Fruit fly (Drosophila melanogaster) whole organism, prepupa: ENCODE results near the gene PH4alphaNE2.
A peak's percentile ranks its signal among the peaks of the same experiment; 100 is the strongest.

ENCODE experiments used
- Blimp-1 ChIP-seq: fragments of 200-800 bp; sonication (Bioruptor generic); optimal IDR thresholded peaks from 3 replicates; lab custom pipeline; 2017; ENCODE audit warnings: missing biosample characterization, missing genetic modification characterization, mild to moderate bottlenecking, moderate library complexity, missing genetic modification reagents
- CG10631 ChIP-seq: fragments of 200-800 bp; sonication (Bioruptor generic); optimal IDR thresholded peaks from 2 replicates; lab custom pipeline; 2016; ENCODE audit warnings: missing biosample characterization, missing genetic modification characterization
- CG10669 ChIP-seq: fragments of 200-800 bp; sonication (Bioruptor generic); optimal IDR thresholded peaks from 3 replicates; lab custom pipeline; 2018; ENCODE audit warnings: missing biosample characterization, mild to moderate bottlenecking, missing genetic modification characterization, moderate library complexity
- CG15336 ChIP-seq: fragments of 200-800 bp; sonication (Bioruptor generic); IDR thresholded peaks from 2 replicates; pipeline ENCODE4 v1.3.6; 2022; ENCODE audit warnings: missing biosample characterization, missing genetic modification characterization
- CG1621 ChIP-seq: fragments of 200-800 bp; sonication (Bioruptor generic); optimal IDR thresholded peaks from 3 replicates; lab custom pipeline; 2018; ENCODE audit warnings: missing biosample characterization, mild to moderate bottlenecking, missing genetic modification characterization
- CG3032 ChIP-seq: fragments of 200-800 bp; optimal IDR thresholded peaks from 2 replicates; lab custom pipeline; 2019; ENCODE audit warnings: missing biosample characterization, mild to moderate bottlenecking, missing genetic modification characterization, moderate library complexity
- CG31627 ChIP-seq: fragments of 200-800 bp; sonication (Bioruptor generic); optimal IDR thresholded peaks from 3 replicates; lab custom pipeline; 2016; ENCODE audit warnings: missing biosample characterization, missing genetic modification characterization
- CG32006 ChIP-seq: fragments of 200-800 bp; sonication (Bioruptor generic); optimal IDR thresholded peaks from 3 replicates; lab custom pipeline; 2017; ENCODE audit warnings: missing biosample characterization, mild to moderate bottlenecking, missing genetic modification characterization
- CG34406 ChIP-seq: fragments of 200-800 bp; sonication (Bioruptor generic); optimal IDR thresholded peaks from 3 replicates; lab custom pipeline; 2016; ENCODE audit warnings: missing biosample characterization, missing genetic modification characterization
- CG4318 ChIP-seq: fragments of 200-800 bp; sonication (Bioruptor generic); optimal IDR thresholded peaks from 3 replicates; lab custom pipeline; 2017; ENCODE audit warnings: missing biosample characterization, mild to moderate bottlenecking, missing genetic modification characterization
- CG6163 ChIP-seq: fragments of 200-800 bp; sonication (Bioruptor generic); IDR thresholded peaks from 3 replicates; pipeline ENCODE4 v1.3.6; 2022; ENCODE audit warnings: missing biosample characterization, missing genetic modification characterization
- CG6276 ChIP-seq: fragments of 200-800 bp; sonication (Bioruptor generic); optimal IDR thresholded peaks from 2 replicates; lab custom pipeline; 2017; ENCODE audit warnings: missing biosample characterization, mild to moderate bottlenecking, missing genetic modification characterization
- CG6792 ChIP-seq: fragments of 200-800 bp; sonication (Bioruptor generic); optimal IDR thresholded peaks from 3 replicates; lab custom pipeline; 2016; ENCODE audit warnings: missing biosample characterization, missing genetic modification characterization
- CG6808 ChIP-seq: fragments of 200-800 bp; sonication (Bioruptor generic); optimal IDR thresholded peaks from 3 replicates; lab custom pipeline; 2017; ENCODE audit warnings: missing biosample characterization, missing genetic modification characterization, mild to moderate bottlenecking, moderate library complexity, missing genetic modification reagents
- CG6854 ChIP-seq: fragments of 200-800 bp; sonication (Bioruptor generic); optimal IDR thresholded peaks from 2 replicates; lab custom pipeline; 2017; ENCODE audit warnings: missing biosample characterization, mild to moderate bottlenecking, missing genetic modification characterization
- CG9139 ChIP-seq: fragments of 200-800 bp; sonication (Bioruptor generic); optimal IDR thresholded peaks from 3 replicates; lab custom pipeline; 2017; ENCODE audit warnings: missing biosample characterization, mild to moderate bottlenecking, missing genetic modification characterization
- Eip75B ChIP-seq: fragments of 200-800 bp; sonication (Bioruptor generic); optimal IDR thresholded peaks from 3 replicates; lab custom pipeline; 2016; ENCODE audit warnings: missing biosample characterization, missing genetic modification characterization
- Eip78C ChIP-seq: fragments of 200-800 bp; sonication (Bioruptor generic); peaks from one replicate; lab custom pipeline; 2016; ENCODE audit warnings: missing biosample characterization, missing genetic modification characterization
- Ets96B ChIP-seq: fragments of 200-800 bp; optimal IDR thresholded peaks from 2 replicates; lab custom pipeline; 2019; ENCODE audit warnings: missing biosample characterization, mild to moderate bottlenecking, missing genetic modification characterization, moderate library complexity
- Gug ChIP-seq: fragments of 200-800 bp; sonication (Bioruptor generic); IDR thresholded peaks from 2 replicates; pipeline ENCODE4 v1.3.6; 2022; ENCODE audit warnings: missing biosample characterization, missing genetic modification characterization
- Hr39 ChIP-seq: fragments of 200-800 bp; sonication (Bioruptor generic); optimal IDR thresholded peaks from 2 replicates; lab custom pipeline; 2016; ENCODE audit warnings: missing biosample characterization, missing genetic modification characterization
- Met ChIP-seq: fragments of 200-800 bp; sonication (Bioruptor generic); optimal IDR thresholded peaks from 3 replicates; lab custom pipeline; 2016; ENCODE audit warnings: missing biosample characterization, missing genetic modification characterization
- OdsH ChIP-seq: fragments of 200-800 bp; sonication (Bioruptor generic); optimal IDR thresholded peaks from 3 replicates; lab custom pipeline; 2016; ENCODE audit warnings: missing biosample characterization, missing genetic modification characterization
- Smox ChIP-seq: fragments of 200-800 bp; sonication (Bioruptor generic); optimal IDR thresholded peaks from 3 replicates; lab custom pipeline; 2016; ENCODE audit warnings: missing biosample characterization, missing genetic modification characterization
- Sox14 ChIP-seq: fragments of 200-800 bp; sonication (Bioruptor generic); optimal IDR thresholded peaks from 3 replicates; lab custom pipeline; 2016; ENCODE audit warnings: missing biosample characterization, missing genetic modification characterization
- Sox15 ChIP-seq: fragments of 200-800 bp; sonication (Bioruptor generic); optimal IDR thresholded peaks from 3 replicates; lab custom pipeline; 2016; ENCODE audit warnings: missing biosample characterization, missing genetic modification characterization
- achi ChIP-seq: fragments of 200-800 bp; sonication (Bioruptor generic); optimal IDR thresholded peaks from 3 replicates; lab custom pipeline; 2016; ENCODE audit warnings: missing biosample characterization, missing genetic modification characterization
- acj6 ChIP-seq: fragments of 200-800 bp; sonication (Bioruptor generic); optimal IDR thresholded peaks from 3 replicates; lab custom pipeline; 2016; ENCODE audit warnings: missing biosample characterization, missing genetic modification characterization
- cyc ChIP-seq: fragments of 200-800 bp; sonication (Bioruptor generic); optimal IDR thresholded peaks from 3 replicates; lab custom pipeline; 2016; ENCODE audit warnings: missing biosample characterization, missing genetic modification characterization
- dsx ChIP-seq: fragments of 200-800 bp; optimal IDR thresholded peaks from 3 replicates; lab custom pipeline; 2019; ENCODE audit warnings: missing biosample characterization, mild to moderate bottlenecking, missing genetic modification characterization, moderate library complexity; ENCODE audit not compliant: poor library complexity, severe bottlenecking
- eg ChIP-seq: fragments of 200-800 bp; sonication (Bioruptor generic); IDR thresholded peaks from 3 replicates; pipeline ENCODE4 v1.3.6; 2022; ENCODE audit warnings: missing biosample characterization, missing genetic modification characterization
- esn ChIP-seq: fragments of 200-800 bp; sonication (Bioruptor generic); optimal IDR thresholded peaks from 2 replicates; lab custom pipeline; 2016; ENCODE audit warnings: missing biosample characterization, mild to moderate bottlenecking, missing genetic modification characterization, moderate library complexity
- fd85E ChIP-seq: fragments of 200-800 bp; sonication (Bioruptor generic); optimal IDR thresholded peaks from 3 replicates; lab custom pipeline; 2016; ENCODE audit warnings: missing biosample characterization, missing genetic modification characterization
- fkh ChIP-seq: fragments of 200-800 bp; sonication (Bioruptor generic); optimal IDR thresholded peaks from 3 replicates; lab custom pipeline; 2017; ENCODE audit warnings: missing biosample characterization, mild to moderate bottlenecking, missing genetic modification characterization, moderate library complexity
- lz ChIP-seq: fragments of 200-800 bp; sonication (Bioruptor generic); optimal IDR thresholded peaks from 3 replicates; lab custom pipeline; 2016; ENCODE audit warnings: missing biosample characterization, missing genetic modification characterization
- net ChIP-seq: fragments of 200-800 bp; sonication (Bioruptor generic); optimal IDR thresholded peaks from 3 replicates; lab custom pipeline; 2016; ENCODE audit warnings: missing biosample characterization, missing genetic modification characterization
- pdm3 ChIP-seq: fragments of 200-800 bp; sonication (Bioruptor generic); optimal IDR thresholded peaks from 3 replicates; lab custom pipeline; 2016; ENCODE audit warnings: missing biosample characterization, missing genetic modification characterization
- salr ChIP-seq, 2 experiments: fragments of 200-800 bp; sonication (Bioruptor generic); optimal IDR thresholded peaks; 3 replicates each; lab custom pipeline; 2016 to 2018; ENCODE audit warnings: missing biosample characterization in 2 of 2, missing genetic modification characterization in 2 of 2, mild to moderate bottlenecking in 1 of 2
- spab ChIP-seq: fragments of 200-800 bp; sonication (Bioruptor generic); optimal IDR thresholded peaks from 2 replicates; lab custom pipeline; 2017; ENCODE audit warnings: missing biosample characterization, mild to moderate bottlenecking, missing genetic modification characterization, missing genetic modification reagents
- ss ChIP-seq, 2 experiments: fragments of 200-800 bp; sonication (Bioruptor generic); optimal IDR thresholded peaks; 2 replicates in 1 of 2; 3 replicates in 1 of 2; lab custom pipeline; 2017 to 2018; ENCODE audit warnings: mild to moderate bottlenecking in 2 of 2, missing biosample characterization in 2 of 2, missing genetic modification characterization in 2 of 2, moderate library complexity in 1 of 2
- svp ChIP-seq: fragments of 200-800 bp; sonication (Bioruptor generic); peaks from one replicate; lab custom pipeline; 2016; ENCODE audit warnings: missing biosample characterization, missing genetic modification characterization
- topi ChIP-seq: fragments of 200-800 bp; sonication (Bioruptor generic); optimal IDR thresholded peaks from 3 replicates; lab custom pipeline; 2016; ENCODE audit warnings: missing biosample characterization, missing genetic modification characterization
- vri ChIP-seq: fragments of 200-800 bp; sonication (Bioruptor generic); optimal IDR thresholded peaks from 3 replicates; lab custom pipeline; 2016; ENCODE audit warnings: missing biosample characterization, mild to moderate bottlenecking, missing genetic modification characterization

The PH4alphaNE2 gene

dm6 chr3R:30474667-30475213 lies 37.3 kb downstream of the PH4alphaNE2 start:
- peak in 1 of 2 experiments; percentile 64 for TF ChIP-seq ss (GFP tag; optimal IDR thresholded peaks at IDR 0.05; lab: Kevin White, UChicago)
- TF ChIP-seq pdm3 (GFP tag; lab: Kevin White, UChicago): no peak

- TF ChIP-seq svp (no peak), Ets96B (tag; lab: Kevin White, UChicago) (no peak), CG15336 (GFP tag; lab: Robert Waterston, UW) (no peak), Blimp-1 (no peak), net (GFP tag; lab: Kevin White, UChicago) (no peak), Sox14 (no peak), CG4318 (GFP tag; lab: Kevin White, UChicago) (no peak)
These were observed 39.7 kb downstream of the PH4alphaNE2 start for dm6 chr3R:30472331-30472730.

- TF ChIP-seq lz (GFP tag; lab: Kevin White, UChicago): no peak
- TF ChIP-seq CG15336 (GFP tag; lab: Robert Waterston, UW): no peak
- no peak for TF ChIP-seq CG10669 (GFP tag; lab: Kevin White, UChicago)
- no peak for TF ChIP-seq CG6854 (GFP tag; lab: Kevin White, UChicago)
- TF ChIP-seq fkh (GFP tag; lab: Kevin White, UChicago): no peak
- TF ChIP-seq spab (GFP tag; lab: Kevin White, UChicago): no peak
- TF ChIP-seq topi: no peak
- no peak for TF ChIP-seq cyc (GFP tag; lab: Kevin White, UChicago)
- TF ChIP-seq CG32006 (GFP tag; lab: Kevin White, UChicago): no peak
These were observed 41.3 kb downstream of the PH4alphaNE2 start for dm6 chr3R:30470690-30471089.

dm6 chr3R:30467062-30467461 lies 45.0 kb downstream of the PH4alphaNE2 start:
- TF ChIP-seq CG6276 (GFP tag; lab: Kevin White, UChicago): no peak
- TF ChIP-seq svp: peak; percentile 20
- TF ChIP-seq, all 60 proteins: peak for 1

- TF ChIP-seq vri (GFP tag; lab: Kevin White, UChicago) (peak; percentile 13), Sox15 (GFP tag; lab: Kevin White, UChicago) (no peak), ss (GFP tag; optimal IDR thresholded peaks at IDR 0.05; lab: Kevin White, UChicago) (no peak), fd85E (GFP tag; lab: Kevin White, UChicago) (no peak), CG6792 (no peak), esn (GFP tag; lab: Kevin White, UChicago) (no peak), lz (GFP tag; lab: Kevin White, UChicago) (no peak), CG34406 (no peak), eg (GFP tag; lab: Robert Waterston, UW) (no peak), CG10669 (GFP tag; lab: Kevin White, UChicago) (no peak), CG6163 (GFP tag; lab: Robert Waterston, UW) (0 out of 3 replicates have a peak, but pooled peaks have one; percentile 36), Eip75B (GFP tag; lab: Kevin White, UChicago) (no peak), cyc (GFP tag; lab: Kevin White, UChicago) (no peak), CG6276 (GFP tag; lab: Kevin White, UChicago) (peak; percentile 17), CG10631 (GFP tag; lab: Kevin White, UChicago) (no peak), Eip78C (peak; percentile 59), CG6854 (GFP tag; lab: Kevin White, UChicago) (no peak), OdsH (no peak), Met (GFP tag; lab: Kevin White, UChicago) (no peak), Gug (GFP tag; lab: Robert Waterston, UW) (no peak), Ets96B (tag; lab: Kevin White, UChicago) (no peak), svp (peak; percentile 83), salr (GFP tag; optimal IDR thresholded peaks at IDR 0.05; lab: Kevin White, UChicago) (no peak), Smox (GFP tag; lab: Kevin White, UChicago) (no peak), CG9139 (no peak), CG3032 (tag; lab: Kevin White, UChicago) (no peak), CG31627 (GFP tag; lab: Kevin White, UChicago) (no peak), CG6808 (GFP tag; lab: Kevin White, UChicago) (no peak), CG1621 (tag; lab: Kevin White, UChicago) (peak; percentile 7), acj6 (GFP tag; lab: Kevin White, UChicago) (no peak), dsx (GFP tag; lab: Kevin White, UChicago) (no peak), achi (GFP tag; lab: Kevin White, UChicago) (no peak), Hr39 (GFP tag; lab: Kevin White, UChicago) (no peak)
These were observed 45.5 kb downstream of the PH4alphaNE2 start for dm6 chr3R:30466515-30466914.
